Worm (Caenorhabditis elegans): ENCODE results near the gene rgs-2.

The rgs-2 gene

ce11 chrX:12712353-12712752 lies at the start of gene rgs-2:
Gene rgs-2 (plus strand): TSS chrX:12712653.
- no peak for TF ChIP-seq unc-62 (GFP tag; optimal IDR thresholded peaks at IDR 0.05)

DNA sequence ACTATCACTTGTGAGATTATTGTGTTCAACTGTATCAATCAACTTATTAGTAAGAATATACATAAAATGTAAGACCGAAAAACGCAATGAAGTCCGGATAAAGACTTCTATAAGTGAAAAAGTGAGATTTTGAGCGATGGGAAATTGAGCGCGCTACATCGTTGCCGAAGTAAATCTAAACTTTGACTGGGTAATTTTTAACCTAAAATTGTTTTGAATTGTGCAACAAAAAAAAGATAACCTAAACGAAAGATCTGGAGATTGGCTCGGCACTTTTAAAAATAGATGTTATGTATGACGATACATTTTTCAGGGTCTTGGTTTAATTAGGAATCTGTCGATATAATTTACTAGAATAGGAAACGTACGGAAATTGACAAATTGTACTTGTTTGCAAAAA lies 49.3 kb upstream of the rgs-2 start:
- TF ChIP-seq unc-62 (GFP tag; optimal IDR thresholded peaks at IDR 0.05), result no peak

- no peak for TF ChIP-seq unc-62 (GFP tag; optimal IDR thresholded peaks at IDR 0.05)
Observed at ce11 chrX:12663537-12663936, 48.9 kb upstream of the rgs-2 start, which contains the start of gene nlp-76. Gene nlp-76 (minus strand): TSS chrX:12663903.

ce11 chrX:12664443-12664842 lies 48.0 kb upstream of the rgs-2 start:
- no peak for TF ChIP-seq unc-62 (GFP tag; optimal IDR thresholded peaks at IDR 0.05)

ce11 chrX:12664987-12665451 lies 47.4 kb upstream of the rgs-2 start:
- TF ChIP-seq unc-62 (GFP tag; optimal IDR thresholded peaks at IDR 0.05), result no peak

DNA sequence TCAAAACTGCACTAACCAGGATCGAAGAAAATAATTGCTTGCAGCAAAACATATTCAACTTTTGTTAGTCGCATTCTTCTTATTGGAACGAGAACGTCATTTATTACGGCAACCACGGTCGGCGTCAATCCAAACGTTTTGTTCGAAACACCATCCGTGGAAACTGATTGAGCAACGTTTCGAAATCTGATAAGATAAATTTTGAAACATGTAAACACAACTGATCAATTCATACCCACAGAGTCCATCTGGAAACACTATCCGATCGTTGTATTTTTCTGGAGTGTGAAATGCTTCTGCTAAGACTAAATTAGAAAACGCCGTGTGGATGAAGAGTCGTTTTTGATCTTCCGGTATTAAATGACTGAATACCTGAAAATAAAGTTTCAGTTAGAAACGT lies 46.7 kb upstream of the rgs-2 start:
- no peak for TF ChIP-seq unc-62 (GFP tag; optimal IDR thresholded peaks at IDR 0.05)

DNA sequence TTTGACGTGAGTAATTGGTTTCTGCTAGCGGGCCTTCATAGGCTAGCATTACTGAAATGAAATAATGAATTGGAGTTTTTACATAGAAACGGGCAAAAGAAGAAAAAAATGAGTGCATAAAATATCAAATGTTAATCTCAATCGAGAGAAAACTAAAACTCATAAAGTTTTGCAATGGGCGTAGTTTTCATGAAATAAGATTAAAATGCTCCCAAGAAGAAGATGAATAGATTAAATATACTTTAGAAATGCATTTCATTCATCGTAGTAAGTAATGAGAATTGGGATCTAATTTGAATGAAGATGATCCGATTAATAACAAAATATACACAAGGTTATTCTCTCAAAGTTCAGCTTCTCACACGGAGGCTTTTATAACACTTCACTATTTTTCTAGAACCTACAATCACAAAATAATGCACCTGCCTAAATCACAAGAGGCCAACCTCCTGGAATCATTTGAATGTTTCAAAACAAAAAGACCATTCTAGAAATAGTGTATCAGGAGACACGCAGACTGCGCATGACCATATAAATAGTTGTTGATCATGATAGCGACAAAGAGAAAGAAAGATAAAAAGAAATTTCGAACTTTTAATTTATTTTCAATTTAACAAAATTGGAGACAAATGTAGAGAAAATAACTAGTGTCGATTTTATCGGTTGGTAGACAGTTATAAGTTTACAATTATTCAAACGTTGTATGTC lies 44.5 kb upstream of the rgs-2 start, which contains the start of gene nhr-17:
Gene nhr-17 (minus strand): TSS at position 51 of the 708 bp plus-strand sequence.
- TF ChIP-seq unc-62 (GFP tag; optimal IDR thresholded peaks at IDR 0.05), result no peak

- TF ChIP-seq unc-62 (GFP tag; optimal IDR thresholded peaks at IDR 0.05), result no peak
Observed at ce11 chrX:12668941-12669501, 43.4 kb upstream of the rgs-2 start.

DNA sequence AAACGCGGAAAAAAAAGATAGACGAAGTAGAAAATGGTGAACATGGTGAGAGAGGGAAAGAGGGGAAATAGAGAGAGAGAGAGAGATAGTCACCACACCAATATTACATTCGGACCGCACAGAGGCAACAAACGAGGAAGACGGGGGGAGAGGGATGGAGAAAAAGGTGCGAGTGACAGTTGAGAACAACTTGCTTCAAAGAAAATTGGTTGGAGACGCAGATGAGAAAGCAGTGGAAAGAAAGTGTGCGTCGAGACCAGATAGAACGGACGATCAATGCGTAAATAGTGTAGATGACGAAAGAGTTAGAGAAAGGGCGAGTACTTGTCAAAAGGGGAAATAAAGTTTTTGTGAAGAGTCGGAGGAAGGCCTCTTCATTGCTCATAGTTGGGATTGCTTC lies 42.1 kb upstream of the rgs-2 start:
- TF ChIP-seq unc-62 (GFP tag; optimal IDR thresholded peaks at IDR 0.05), result no peak

- no peak for TF ChIP-seq unc-62 (GFP tag; optimal IDR thresholded peaks at IDR 0.05)
Observed at ce11 chrX:12671638-12672290, 40.7 kb upstream of the rgs-2 start.

- no peak for TF ChIP-seq unc-62 (GFP tag; optimal IDR thresholded peaks at IDR 0.05)
Observed at ce11 chrX:12677113-12677512, 35.3 kb upstream of the rgs-2 start.

DNA sequence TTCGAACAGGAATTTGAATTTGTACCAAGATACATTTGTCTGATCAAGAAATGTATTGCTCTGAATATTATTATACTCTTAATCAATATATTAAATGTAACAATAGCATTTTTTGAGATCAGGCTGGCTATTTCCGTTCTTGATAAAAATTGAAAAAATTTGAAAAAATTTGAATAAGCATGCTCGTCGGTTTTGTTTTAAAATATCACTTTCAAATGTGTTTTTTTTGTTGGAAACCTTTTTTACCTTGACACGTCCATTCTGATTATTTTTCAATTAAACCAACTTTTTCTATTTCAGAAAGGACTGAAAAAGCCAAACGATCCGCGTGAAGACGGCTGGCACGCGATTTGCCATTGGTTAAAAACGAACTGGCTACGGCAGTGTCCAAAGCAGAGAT lies 33.9 kb upstream of the rgs-2 start, which contains the start of gene adt-1:
Gene adt-1 (plus strand): TSS at position 301 of the 400 bp plus-strand sequence.
- no peak for TF ChIP-seq unc-62 (GFP tag; optimal IDR thresholded peaks at IDR 0.05)

DNA sequence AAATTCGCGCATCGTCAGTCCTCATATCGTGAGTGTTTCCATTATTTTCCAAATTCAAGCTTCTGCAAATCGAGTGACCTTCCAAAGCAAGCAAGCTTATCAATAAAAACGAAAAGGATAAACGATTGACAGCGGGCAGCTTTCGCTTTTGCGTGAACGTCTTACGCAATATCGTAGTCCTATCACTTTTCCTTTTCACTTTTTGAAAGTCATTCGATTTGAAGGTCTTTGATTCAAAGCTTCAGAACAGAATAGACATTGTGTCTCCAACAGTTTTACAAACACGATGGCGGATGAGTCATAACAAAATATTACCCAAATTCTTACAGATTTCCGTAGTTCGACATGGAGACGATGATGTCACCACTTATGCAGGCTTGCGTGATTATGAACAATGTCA lies 32.9 kb upstream of the rgs-2 start:
- no peak for TF ChIP-seq unc-62 (GFP tag; optimal IDR thresholded peaks at IDR 0.05)

- TF ChIP-seq unc-62 (GFP tag; optimal IDR thresholded peaks at IDR 0.05), result no peak
Observed at ce11 chrX:12687482-12687881, 25.0 kb upstream of the rgs-2 start.

ce11 chrX:12688632-12689031 lies 23.8 kb upstream of the rgs-2 start:
- TF ChIP-seq unc-62 (GFP tag; optimal IDR thresholded peaks at IDR 0.05), result no peak

- no peak for TF ChIP-seq unc-62 (GFP tag; optimal IDR thresholded peaks at IDR 0.05)
Observed at ce11 chrX:12689869-12690268, 22.6 kb upstream of the rgs-2 start.

- no peak for TF ChIP-seq unc-62 (GFP tag; optimal IDR thresholded peaks at IDR 0.05)
Observed at ce11 chrX:12690346-12690745, 22.1 kb upstream of the rgs-2 start.

Measured in whole organism, dauer.